Worm (Caenorhabditis elegans): ENCODE measurements around the gene asp-17.

DNA sequence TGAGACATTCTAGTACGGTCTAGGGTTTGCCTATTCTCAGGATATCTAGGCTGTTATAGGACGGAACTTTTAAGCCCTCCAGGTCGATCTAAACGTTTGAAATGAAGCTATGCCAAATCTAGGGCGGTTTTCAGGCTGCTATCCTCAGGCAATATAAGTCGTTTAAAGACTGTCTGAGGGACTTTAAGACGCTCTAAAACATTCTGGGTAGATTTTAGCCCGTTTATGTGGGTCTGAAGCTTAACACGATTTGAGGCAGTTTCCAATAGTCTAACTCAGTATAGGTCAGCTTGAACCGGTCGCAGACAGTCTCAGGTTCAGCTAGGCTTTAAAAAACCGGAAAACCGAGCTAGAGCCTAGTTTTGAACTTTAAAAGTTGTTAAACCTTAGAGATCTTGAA lies 13.8 kb upstream of the asp-17 start:
- TF ChIP-seq zag-1 (tag; optimal IDR thresholded peaks at IDR 0.05) (no peak), hlh-17 (GFP tag; optimal IDR thresholded peaks at IDR 0.05; ENCODE audit: borderline replicate concordance) (no peak), skn-1 (tag; optimal IDR thresholded peaks at IDR 0.05) (no peak), dsc-1 (tag; optimal IDR thresholded peaks at IDR 0.05) (no peak), lsy-2 (tag; optimal IDR thresholded peaks at IDR 0.05) (no peak), Y116A8C.19 (tag; optimal IDR thresholded peaks at IDR 0.05; ENCODE audit: borderline replicate concordance) (no peak), ztf-11 (tag; optimal IDR thresholded peaks at IDR 0.05) (no peak), unc-130 (tag; optimal IDR thresholded peaks at IDR 0.05) (no peak), tbx-2 (tag; optimal IDR thresholded peaks at IDR 0.05) (no peak)

Data from whole organism, L1 larva.